Fruit fly (Drosophila melanogaster): ENCODE measurements around the gene eIF1A.

DNA sequence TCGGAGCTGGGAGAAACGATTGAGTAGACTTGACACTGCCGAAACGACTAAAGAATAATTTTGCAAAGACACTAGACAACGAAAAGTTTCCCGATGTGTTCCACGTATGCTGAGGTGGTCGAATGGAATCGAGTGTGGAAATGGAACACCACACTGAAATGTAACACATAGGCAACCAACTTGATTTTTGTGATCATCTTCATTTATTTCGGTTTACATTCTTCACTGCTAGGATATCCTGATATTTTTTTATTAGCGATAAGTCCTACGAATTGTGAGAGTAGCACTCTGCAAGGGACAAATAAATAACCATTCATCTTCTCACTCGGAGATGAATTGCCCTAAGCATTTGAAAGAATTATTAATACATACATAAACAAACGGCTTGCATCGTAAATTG, 14.2 kb downstream of the eIF1A start, which contains the start of gene CG7131:
- TF ChIP-seq CG8301 (tag; optimal IDR thresholded peaks at IDR 0.05) = no peak
- TF ChIP-seq fd96Ca (GFP tag; IDR thresholded peaks at IDR 0.05) = no peak
- TF ChIP-seq CG9948 (tag; optimal IDR thresholded peaks at IDR 0.05) = no peak
- no peak for TF ChIP-seq CG12605 (GFP tag; IDR thresholded peaks at IDR 0.05)
